Worm (Caenorhabditis elegans): ENCODE measurements around the gene nhr-20.

The nhr-20 gene

DNA sequence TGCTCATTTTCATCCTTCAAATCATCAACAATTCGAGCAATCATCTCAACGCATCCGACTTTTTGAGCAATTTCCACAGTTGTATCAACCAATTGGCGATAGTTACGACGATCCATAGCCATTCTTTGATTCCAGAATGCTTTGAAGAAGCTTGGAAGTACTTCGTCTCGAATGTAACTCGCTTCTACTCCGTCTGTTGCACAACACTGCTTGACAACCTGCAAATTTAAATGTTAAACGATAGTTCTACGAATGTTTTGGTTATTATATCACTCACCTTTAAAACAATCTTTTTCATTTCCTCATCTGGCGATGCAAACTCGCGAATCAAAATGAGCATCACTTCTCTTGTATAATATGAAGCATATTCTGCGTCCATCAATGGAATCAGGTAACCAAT is 32.9 kb upstream of the nhr-20 start:
- TF ChIP-seq elt-1 (tag; optimal IDR thresholded peaks at IDR 0.05) (no peak), ceh-28 (tag; optimal IDR thresholded peaks at IDR 0.05) (no peak), pqm-1 (tag; optimal IDR thresholded peaks at IDR 0.05) (no peak)

DNA sequence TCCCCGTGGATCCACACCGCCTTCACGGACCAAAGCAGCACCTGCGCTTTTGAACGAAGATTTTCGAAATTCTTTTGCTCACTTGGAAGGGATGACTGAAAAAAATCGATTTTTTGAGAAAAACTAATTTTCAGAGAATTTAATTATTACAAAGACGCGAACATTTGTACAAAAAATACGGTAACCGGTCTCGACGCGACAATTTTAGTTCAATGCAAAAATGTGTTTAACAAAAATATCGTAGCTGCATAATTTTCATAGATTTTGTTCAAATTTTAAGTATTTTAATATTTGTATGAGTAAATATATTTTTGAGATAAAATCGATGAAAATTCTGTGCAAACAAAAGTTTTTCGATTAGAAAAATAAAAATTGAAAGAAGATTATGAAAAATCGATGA is 30.0 kb upstream of the nhr-20 start, which contains the start of gene T08A11.1:
TSS of gene T08A11.1 (minus strand) at position 101 of the 400 bp plus-strand sequence.
- TF ChIP-seq nhr-25 (tag; optimal IDR thresholded peaks at IDR 0.05) (no peak), tbx-2 (tag; optimal IDR thresholded peaks at IDR 0.05) (no peak), fos-1 (tag; optimal IDR thresholded peaks at IDR 0.05) (no peak), eor-1 (tag; optimal IDR thresholded peaks at IDR 0.05) (no peak), nhr-28 (tag; optimal IDR thresholded peaks at IDR 0.05) (no peak), pha-4 (tag; optimal IDR thresholded peaks at IDR 0.05) (no peak), fkh-10 (GFP tag; optimal IDR thresholded peaks at IDR 0.05) (no peak), egl-27 (tag; optimal IDR thresholded peaks at IDR 0.05) (no peak), R02D3.7 (tag; optimal IDR thresholded peaks at IDR 0.05) (no peak), elt-3 (tag; optimal IDR thresholded peaks at IDR 0.05) (no peak), skn-1 (tag; optimal IDR thresholded peaks at IDR 0.05) (no peak), elt-1 (tag; optimal IDR thresholded peaks at IDR 0.05) (no peak), mml-1 (tag; optimal IDR thresholded peaks at IDR 0.05) (no peak), unc-62 (GFP tag; optimal IDR thresholded peaks at IDR 0.05) (no peak), jun-1 (tag; optimal IDR thresholded peaks at IDR 0.05) (no peak), nhr-76 (tag; optimal IDR thresholded peaks at IDR 0.05) (no peak)

DNA sequence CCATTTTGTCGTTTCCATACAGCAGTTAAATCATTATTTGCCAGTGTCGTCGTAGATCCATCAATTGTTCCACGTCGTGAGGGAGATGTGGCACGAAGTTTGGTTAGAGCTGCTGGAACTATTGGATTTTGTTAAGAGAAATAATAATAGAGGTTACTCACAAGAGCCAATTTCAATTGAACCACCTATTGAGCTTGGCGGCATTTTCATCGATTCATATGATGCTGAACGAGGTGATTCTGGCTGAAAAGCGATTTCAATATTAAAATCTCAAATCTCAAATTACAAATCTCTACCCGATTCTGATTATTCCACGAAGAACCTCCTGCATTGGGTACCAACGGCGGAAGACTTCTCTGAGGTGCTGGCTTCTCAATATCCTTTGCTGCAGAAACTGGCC is 24.9 kb upstream of the nhr-20 start:
- TF ChIP-seq elt-1 (tag; optimal IDR thresholded peaks at IDR 0.05) (no peak), zag-1 (tag; optimal IDR thresholded peaks at IDR 0.05) (no peak), unc-39 (tag; optimal IDR thresholded peaks at IDR 0.05) (no peak), nfya-1 (tag; optimal IDR thresholded peaks at IDR 0.05; ENCODE audit: insufficient read depth) (no peak), fkh-2 (tag; optimal IDR thresholded peaks at IDR 0.05) (no peak), lin-15B (tag; optimal IDR thresholded peaks at IDR 0.05) (no peak), ZK546.5 (tag; optimal IDR thresholded peaks at IDR 0.05) (no peak), ceh-82 (tag; optimal IDR thresholded peaks at IDR 0.05) (no peak), ztf-11 (tag; optimal IDR thresholded peaks at IDR 0.05) (no peak), egl-5 (tag; optimal IDR thresholded peaks at IDR 0.05) (no peak)

DNA sequence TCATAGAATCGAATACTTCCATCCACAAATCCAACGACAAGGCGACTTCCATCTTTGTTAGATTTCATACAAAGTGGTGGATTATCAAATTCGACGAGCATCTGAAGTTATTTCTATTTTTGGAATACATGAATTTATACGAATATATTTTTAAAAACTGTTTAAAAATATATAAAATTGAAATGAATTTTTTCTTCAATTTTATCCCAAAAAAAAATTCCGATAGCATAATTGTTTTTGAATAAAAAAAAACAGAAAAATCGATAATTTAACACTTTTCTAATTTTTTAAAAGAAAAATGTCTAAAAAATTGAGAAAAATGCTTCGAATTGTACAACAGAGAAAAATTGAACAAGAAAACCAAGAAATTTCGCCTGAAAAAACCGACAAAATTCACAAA is 14.6 kb upstream of the nhr-20 start, which contains the start of gene Y44F5A.1:
TSS of gene Y44F5A.1 (minus strand) at position 101 of the 400 bp plus-strand sequence.
- no peak for TF ChIP-seq nhr-23 (tag; optimal IDR thresholded peaks at IDR 0.05)
- no peak for TF ChIP-seq elt-2 (tag; optimal IDR thresholded peaks at IDR 0.05)
- no peak for TF ChIP-seq mdl-1 (tag; optimal IDR thresholded peaks at IDR 0.05)
- no peak for TF ChIP-seq ceh-82 (tag; optimal IDR thresholded peaks at IDR 0.05)
- no peak for TF ChIP-seq tbx-2 (tag; optimal IDR thresholded peaks at IDR 0.05)
- TF ChIP-seq ceh-28 (tag; optimal IDR thresholded peaks at IDR 0.05) = no peak
- no peak for TF ChIP-seq daf-12 (tag; optimal IDR thresholded peaks at IDR 0.05)
- TF ChIP-seq ztf-4 (tag; optimal IDR thresholded peaks at IDR 0.05) = no peak
- TF ChIP-seq nhr-28 (tag; optimal IDR thresholded peaks at IDR 0.05) = no peak
- TF ChIP-seq lsy-12 (tag; optimal IDR thresholded peaks at IDR 0.05) = no peak
- no peak for TF ChIP-seq nhr-76 (tag; optimal IDR thresholded peaks at IDR 0.05)
- no peak for TF ChIP-seq snpc-4 (tag; optimal IDR thresholded peaks at IDR 0.05)
- TF ChIP-seq elt-1 (tag; optimal IDR thresholded peaks at IDR 0.05) = no peak
- TF ChIP-seq pha-4 (tag; optimal IDR thresholded peaks at IDR 0.05) = no peak
- no peak for TF ChIP-seq eor-1 (tag; optimal IDR thresholded peaks at IDR 0.05)
- no peak for TF ChIP-seq lin-15B (tag; optimal IDR thresholded peaks at IDR 0.05)
- TF ChIP-seq nhr-11 (tag; optimal IDR thresholded peaks at IDR 0.05) = no peak
- TF ChIP-seq aly-2 (tag; optimal IDR thresholded peaks at IDR 0.05) = no peak
- no peak for TF ChIP-seq elt-3 (tag; optimal IDR thresholded peaks at IDR 0.05)
- no peak for TF ChIP-seq fkh-2 (tag; optimal IDR thresholded peaks at IDR 0.05)

DNA sequence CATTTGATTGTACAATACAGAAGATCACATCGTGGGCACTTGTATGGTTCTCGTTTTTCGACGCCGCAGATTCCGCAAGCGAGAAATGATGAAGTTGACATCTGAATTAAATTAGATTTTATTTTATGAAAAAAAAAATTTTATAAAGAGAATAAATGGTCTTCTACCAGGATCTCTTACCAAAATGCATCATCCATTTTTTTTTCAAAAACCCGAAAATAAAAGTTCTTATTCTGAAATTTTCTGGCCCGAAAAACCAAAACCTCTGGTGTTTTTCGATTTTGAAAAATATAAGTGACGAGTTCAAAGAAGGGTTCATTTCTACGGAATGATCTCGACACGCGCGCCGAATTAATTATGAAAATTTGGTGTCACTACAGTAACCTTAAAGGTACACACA is 11.3 kb upstream of the nhr-20 start, which contains the start of gene zhit-2:
TSS of gene zhit-2 (minus strand) at position 101 of the 400 bp plus-strand sequence.
- TF ChIP-seq nhr-12 (tag; optimal IDR thresholded peaks at IDR 0.05) (no peak), lsy-12 (tag; optimal IDR thresholded peaks at IDR 0.05) (no peak), jun-1 (tag; optimal IDR thresholded peaks at IDR 0.05) (no peak), nhr-28 (tag; optimal IDR thresholded peaks at IDR 0.05) (no peak), ztf-11 (tag; optimal IDR thresholded peaks at IDR 0.05) (no peak)

Measured in whole organism, L3 larva.